Fruit fly (Drosophila melanogaster) whole organism, adult: ENCODE measurements around the gene Sema5c.

Source experiments
- CG7045 ChIP-seq: fragments of 200-800 bp; sonication (Bioruptor generic); optimal IDR thresholded peaks from 2 replicates; lab custom pipeline; 2017; ENCODE audit warnings: missing biosample characterization, mild to moderate bottlenecking, missing genetic modification characterization
- Clk ChIP-seq: fragments of 200-800 bp; sonication (Bioruptor generic); optimal IDR thresholded peaks from 2 replicates; lab custom pipeline; 2017; ENCODE audit warnings: missing biosample characterization, missing genetic modification characterization
- kay ChIP-seq: fragments of 200-800 bp; sonication (Bioruptor generic); peaks from one replicate; lab custom pipeline; 2016; ENCODE audit warnings: missing biosample characterization, missing genetic modification characterization, borderline replicate concordance
- ovo ChIP-seq: fragments of 200-800 bp; sonication (Bioruptor generic); optimal IDR thresholded peaks from 2 replicates; lab custom pipeline; 2016; ENCODE audit warnings: missing biosample characterization, missing genetic modification characterization

DNA sequence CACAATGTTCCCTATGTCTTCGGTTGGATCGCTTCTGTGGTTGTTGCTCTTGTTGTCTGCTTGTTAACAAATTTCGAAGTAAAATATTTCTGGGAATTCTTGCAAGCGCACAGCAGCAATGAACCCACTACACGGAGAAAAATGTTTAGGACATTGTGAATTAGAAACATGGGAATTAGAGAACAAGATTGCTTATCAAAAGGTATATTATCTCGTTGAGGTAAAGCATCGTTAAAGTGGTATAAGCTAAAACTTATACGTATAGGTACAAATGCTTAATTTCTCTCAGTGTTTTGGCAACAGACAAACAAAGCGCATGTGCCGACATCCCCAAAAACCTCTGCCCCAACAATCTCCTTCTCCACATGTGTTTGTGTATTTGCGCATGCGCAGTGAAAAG lies 27.9 kb downstream of the Sema5c start:
- TF ChIP-seq CG7045: no peak
- no peak for TF ChIP-seq kay (GFP tag; lab: Kevin White, UChicago)
- TF ChIP-seq ovo (GFP tag; lab: Kevin White, UChicago): no peak
- TF ChIP-seq Clk (GFP tag; lab: Kevin White, UChicago): no peak
